Worm (Caenorhabditis elegans) whole organism, midembryonic: ENCODE measurements around the gene C24A3.4.

Source experiments
- T22C8.4 ChIP-seq: fragments of 200-800 bp; sonication (Bioruptor generic); IDR thresholded peaks from 2 replicates; pipeline ENCODE4 v1.3.6; 2022; ENCODE audit warnings: missing genetic modification characterization, missing compliant biosample characterization
- cog-1 ChIP-seq: sonication (generic microtip); optimal IDR thresholded peaks from 2 replicates; lab custom pipeline; 2016; ENCODE audit warnings: missing genetic modification characterization, missing compliant biosample characterization
- med-1 ChIP-seq: sonication (generic microtip); optimal IDR thresholded peaks from 2 replicates; lab custom pipeline; 2017; ENCODE audit warnings: missing genetic modification characterization, mild to moderate bottlenecking, missing compliant biosample characterization, antibody characterized with exemption, missing genetic modification reagents; ENCODE audit not compliant: insufficient read depth
- ref-1 ChIP-seq: fragments of 200-800 bp; sonication (Bioruptor generic); conservative IDR thresholded peaks from 2 replicates; pipeline ENCODE4 v1.3.6; 2022; ENCODE audit warnings: missing genetic modification reagents, missing genetic modification characterization, missing compliant biosample characterization
- ztf-29 ChIP-seq: fragments of 200-800 bp; sonication (Bioruptor generic); IDR thresholded peaks from 2 replicates; pipeline ENCODE4 v1.3.6; 2022; ENCODE audit warnings: missing genetic modification reagents, missing genetic modification characterization, missing compliant biosample characterization

ce11 chrX:9027304-9027703 is 35.1 kb downstream of the C24A3.4 start, which contains the start of gene T25B6.3:
- TF ChIP-seq ref-1 (GFP tag; lab: Robert Waterston, UW) (no peak), cog-1 (tag; lab: Kevin White, UChicago) (no peak), ztf-29 (GFP tag; lab: Robert Waterston, UW) (no peak), T22C8.4 (GFP tag; lab: Robert Waterston, UW) (no peak), med-1 (GFP tag; lab: Kevin White, UChicago) (no peak)
